Worm (Caenorhabditis elegans) whole organism, mixed stage, embryonic: ENCODE data around the gene abhd-12.

Experiments
- M03D4.4 ChIP-seq: sonication (generic microtip); optimal IDR thresholded peaks from 2 replicates; lab custom pipeline; 2017; ENCODE audit warnings: mild to moderate bottlenecking, missing genetic modification characterization, missing compliant biosample characterization
- bed-3 ChIP-seq: fragments of 200-800 bp; sonication (Bioruptor generic); optimal IDR thresholded peaks from 3 replicates; lab custom pipeline; 2018; ENCODE audit warnings: mild to moderate bottlenecking, missing genetic modification characterization, moderate library complexity, missing compliant biosample characterization
- blmp-1 ChIP-seq: fragments of 150-350 bp; optimal IDR thresholded peaks from 2 replicates; lab custom pipeline; 2014; ENCODE audit warnings: missing biosample characterization, missing genetic modification characterization
- ceh-39 ChIP-seq: fragments of 150-350 bp; optimal IDR thresholded peaks from 2 replicates; lab custom pipeline; 2014; ENCODE audit warnings: missing biosample characterization, missing genetic modification characterization
- ceh-43 ChIP-seq: fragments of 200-800 bp; sonication (Bioruptor generic); optimal IDR thresholded peaks from 2 replicates; lab custom pipeline; 2018; ENCODE audit warnings: mild to moderate bottlenecking, missing genetic modification characterization, moderate library complexity, missing compliant biosample characterization
- ceh-83 ChIP-seq: fragments of 200-800 bp; sonication (Bioruptor generic); optimal IDR thresholded peaks from 2 replicates; lab custom pipeline; 2018; ENCODE audit warnings: mild to moderate bottlenecking, missing genetic modification characterization, missing compliant biosample characterization
- ces-1 ChIP-seq: fragments of 150-350 bp; optimal IDR thresholded peaks from 2 replicates; lab custom pipeline; 2014; ENCODE audit warnings: missing biosample characterization, missing genetic modification reagents, missing genetic modification characterization
- cnd-1 ChIP-seq: fragments of 200-800 bp; sonication (Bioruptor generic); optimal IDR thresholded peaks from 2 replicates; lab custom pipeline; 2018; ENCODE audit warnings: mild to moderate bottlenecking, missing genetic modification characterization, missing compliant biosample characterization
- drap-1 ChIP-seq: fragments of 200-800 bp; sonication (Bioruptor generic); optimal IDR thresholded peaks from 3 replicates; lab custom pipeline; 2018; ENCODE audit warnings: mild to moderate bottlenecking, missing genetic modification characterization, missing compliant biosample characterization
- elt-1 ChIP-seq: sonication (generic microtip); optimal IDR thresholded peaks from 2 replicates; lab custom pipeline; 2017; ENCODE audit warnings: missing genetic modification characterization, mild to moderate bottlenecking, missing compliant biosample characterization, antibody characterized with exemption, moderate library complexity, borderline replicate concordance; ENCODE audit not compliant: insufficient read depth
- elt-3 ChIP-seq: fragments of 150-350 bp; optimal IDR thresholded peaks from 2 replicates; lab custom pipeline; 2014; ENCODE audit warnings: missing biosample characterization, missing genetic modification characterization
- flh-1 ChIP-seq: fragments of 200-800 bp; sonication (Bioruptor generic); optimal IDR thresholded peaks from 2 replicates; lab custom pipeline; 2018; ENCODE audit warnings: mild to moderate bottlenecking, missing genetic modification characterization, moderate library complexity, missing compliant biosample characterization
- ham-2 ChIP-seq: fragments of 200-800 bp; sonication (Bioruptor generic); optimal IDR thresholded peaks from 2 replicates; lab custom pipeline; 2018; ENCODE audit warnings: mild to moderate bottlenecking, missing genetic modification characterization, missing compliant biosample characterization
- lsy-2 ChIP-seq: fragments of 150-350 bp; optimal IDR thresholded peaks from 2 replicates; lab custom pipeline; 2014; ENCODE audit warnings: missing biosample characterization, missing genetic modification characterization
- mab-5 ChIP-seq: fragments of 150-350 bp; optimal IDR thresholded peaks from 2 replicates; lab custom pipeline; 2014; ENCODE audit warnings: missing biosample characterization, missing genetic modification characterization
- mep-1 ChIP-seq: fragments of 150-350 bp; optimal IDR thresholded peaks from 2 replicates; lab custom pipeline; 2017; ENCODE audit warnings: missing biosample characterization, missing genetic modification reagents, missing genetic modification characterization, inconsistent platforms
- mls-2 ChIP-seq: sonication (generic microtip); optimal IDR thresholded peaks from 2 replicates; lab custom pipeline; 2016; ENCODE audit warnings: mild to moderate bottlenecking, missing genetic modification characterization, moderate library complexity, missing compliant biosample characterization
- nhr-12 ChIP-seq: fragments of 150-350 bp; optimal IDR thresholded peaks from 2 replicates; lab custom pipeline; 2014; ENCODE audit warnings: missing biosample characterization, missing genetic modification characterization
- nhr-2 ChIP-seq: fragments of 150-350 bp; optimal IDR thresholded peaks from 2 replicates; lab custom pipeline; 2014; ENCODE audit warnings: missing biosample characterization, missing genetic modification characterization
- nhr-237 ChIP-seq: fragments of 150-350 bp; optimal IDR thresholded peaks from 2 replicates; lab custom pipeline; 2014; ENCODE audit warnings: missing biosample characterization, missing genetic modification characterization
- nhr-28 ChIP-seq: fragments of 150-350 bp; optimal IDR thresholded peaks from 2 replicates; lab custom pipeline; 2014; ENCODE audit warnings: missing biosample characterization, missing genetic modification characterization
- nhr-76 ChIP-seq: sonication (generic microtip); optimal IDR thresholded peaks from 2 replicates; lab custom pipeline; 2017; ENCODE audit warnings: missing biosample characterization, missing genetic modification characterization
- pha-4 ChIP-seq: fragments of 150-350 bp; optimal IDR thresholded peaks from 2 replicates; lab custom pipeline; 2018; ENCODE audit warnings: missing biosample characterization, missing genetic modification reagents, missing genetic modification characterization
- sem-2 ChIP-seq: fragments of 200-800 bp; sonication (Bioruptor generic); optimal IDR thresholded peaks from 2 replicates; lab custom pipeline; 2018; ENCODE audit warnings: mild to moderate bottlenecking, missing genetic modification characterization, missing compliant biosample characterization
- snpc-4 ChIP-seq: fragments of 150-350 bp; optimal IDR thresholded peaks from 2 replicates; lab custom pipeline; 2014; ENCODE audit warnings: missing biosample characterization, missing genetic modification characterization
- unc-39 ChIP-seq: fragments of 150-350 bp; optimal IDR thresholded peaks from 2 replicates; lab custom pipeline; 2014; ENCODE audit warnings: missing biosample characterization, missing genetic modification characterization
- unc-62 ChIP-seq: fragments of 150-350 bp; optimal IDR thresholded peaks from 2 replicates; lab custom pipeline; 2014; ENCODE audit warnings: missing biosample characterization, missing genetic modification reagents, missing genetic modification characterization
- zip-8 ChIP-seq: fragments of 150-350 bp; optimal IDR thresholded peaks from 2 replicates; lab custom pipeline; 2014; ENCODE audit warnings: missing biosample characterization, missing genetic modification characterization
- ztf-11 ChIP-seq: fragments of 150-350 bp; optimal IDR thresholded peaks from 2 replicates; lab custom pipeline; 2014; ENCODE audit warnings: missing biosample characterization, missing genetic modification characterization

Gene abhd-12

DNA sequence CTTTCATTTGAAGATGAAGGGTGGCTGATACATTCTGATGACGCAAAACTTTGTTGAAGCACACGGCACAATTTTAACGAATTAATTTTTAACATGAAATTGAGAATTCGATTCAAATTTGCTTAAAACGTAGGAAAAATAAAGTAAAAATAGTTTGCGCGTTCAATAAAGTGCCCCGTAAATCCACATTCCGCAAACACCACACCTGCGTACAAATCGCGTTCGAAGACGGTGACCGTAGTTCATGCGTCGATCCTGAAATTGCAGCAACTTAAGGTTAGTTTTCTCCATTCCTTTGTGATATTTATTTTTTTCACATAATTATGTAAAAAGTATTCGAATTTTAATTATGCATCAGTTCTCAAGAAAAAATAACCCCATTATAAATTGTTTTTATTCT, 41.1 kb downstream of the abhd-12 start, which contains the start of gene F43H9.3:
F43H9.3 (minus strand) TSS at position 189 of the 400 bp plus-strand sequence.
- no peak for TF ChIP-seq flh-1 (GFP tag; lab: Kevin White, UChicago)
- peak; percentile 85 for TF ChIP-seq lsy-2 (tag; lab: Kevin White, UChicago)
- no peak for TF ChIP-seq ztf-11 (tag; lab: Kevin White, UChicago)
- no peak for TF ChIP-seq ham-2 (GFP tag; lab: Kevin White, UChicago)

DNA sequence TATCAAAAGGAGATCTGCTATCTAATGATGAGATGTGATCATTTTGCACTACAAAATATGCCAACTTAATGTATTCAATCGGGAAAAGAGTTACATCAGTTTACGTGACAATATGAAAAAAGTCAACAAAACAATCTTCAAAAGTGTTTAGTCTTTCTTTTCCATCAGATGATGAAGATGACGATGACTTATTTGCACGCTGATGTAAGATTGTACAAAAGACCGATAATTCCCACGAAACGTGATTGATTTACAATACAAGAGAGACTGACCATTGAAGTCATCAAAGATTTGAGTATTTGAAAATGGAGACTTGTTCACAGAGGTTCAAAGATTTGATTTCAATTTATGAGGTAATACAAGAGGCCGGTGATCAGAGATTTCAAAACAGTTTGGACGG, 41.6 kb downstream of the abhd-12 start:
- no peak for TF ChIP-seq ztf-11 (tag; lab: Kevin White, UChicago)
- no peak for TF ChIP-seq unc-39 (tag; lab: Kevin White, UChicago)
- TF ChIP-seq drap-1 = no peak
- TF ChIP-seq nhr-2 (tag; lab: Kevin White, UChicago) = no peak

DNA sequence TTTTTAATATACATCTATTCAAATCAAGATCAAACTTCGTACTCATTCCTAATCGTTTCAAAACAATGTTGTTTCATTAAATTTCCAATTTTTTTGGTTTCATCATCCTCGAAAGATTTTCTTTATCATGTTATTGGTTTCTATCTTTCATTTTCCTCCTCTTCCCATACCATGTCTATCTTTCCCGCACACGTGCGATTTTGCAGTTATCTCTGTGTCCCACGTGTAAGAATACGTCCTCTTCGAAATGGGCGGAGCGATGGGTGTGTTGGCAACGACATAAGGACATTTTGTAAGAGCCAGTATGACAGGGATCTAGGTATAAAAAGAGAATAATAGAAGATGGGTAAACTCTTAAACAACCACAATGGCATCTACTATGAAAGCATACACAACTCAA, 42.7 kb downstream of the abhd-12 start, which contains the start of gene F43H9.4:
F43H9.4 (plus strand) TSS at position 366 of the 400 bp plus-strand sequence.
- TF ChIP-seq unc-39 (tag; lab: Kevin White, UChicago) (no peak), ceh-83 (GFP tag; lab: Kevin White, UChicago) (no peak), ceh-39 (no peak), nhr-2 (tag; lab: Kevin White, UChicago) (no peak), mab-5 (tag; lab: Kevin White, UChicago) (no peak), ceh-43 (GFP tag; lab: Kevin White, UChicago) (no peak), lsy-2 (tag; lab: Kevin White, UChicago) (no peak), elt-1 (tag; lab: Kevin White, UChicago) (no peak), blmp-1 (tag; lab: Kevin White, UChicago) (no peak), M03D4.4 (tag; lab: Kevin White, UChicago) (no peak), sem-2 (GFP tag; lab: Kevin White, UChicago) (no peak), drap-1 (no peak), zip-8 (tag; lab: Kevin White, UChicago) (no peak), cnd-1 (tag; lab: Kevin White, UChicago) (no peak), nhr-28 (tag; lab: Kevin White, UChicago) (no peak), mep-1 (no peak), elt-3 (tag; lab: Kevin White, UChicago) (no peak)
- TF ChIP-seq, all 35 proteins: peak for 0

DNA sequence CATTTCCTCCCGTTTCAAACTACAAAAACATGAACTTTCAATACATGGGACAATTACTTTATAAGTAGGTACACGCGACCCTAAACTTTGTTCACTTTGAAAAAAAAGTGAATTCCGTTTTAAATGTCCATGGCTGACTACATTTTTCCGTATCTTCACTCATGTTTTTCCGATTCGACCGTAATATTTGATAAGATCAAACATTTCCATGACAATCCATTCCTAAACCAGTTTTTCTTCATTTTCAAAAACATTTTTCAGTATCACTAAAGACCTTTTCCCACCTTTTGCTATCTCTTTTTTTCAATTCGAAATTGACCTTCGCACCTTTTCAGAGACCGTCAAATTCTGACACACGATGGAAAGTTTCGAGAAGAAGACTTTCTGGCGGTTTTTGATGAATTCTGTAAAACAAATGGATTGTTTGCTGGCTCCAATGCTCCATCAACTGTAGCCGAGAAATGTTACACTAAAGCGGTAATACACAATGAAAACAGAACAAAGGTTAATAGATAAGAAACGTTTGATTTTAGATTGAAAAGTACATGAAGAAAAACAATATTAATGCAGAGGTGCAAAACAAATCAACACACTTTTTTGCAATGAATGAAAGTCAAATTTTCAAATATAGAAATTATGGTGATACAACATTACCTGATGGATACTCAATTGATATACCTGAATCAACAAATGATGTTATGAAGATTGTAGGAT, 43.9 kb downstream of the abhd-12 start:
- TF ChIP-seq ceh-43 (GFP tag; lab: Kevin White, UChicago) (no peak), zip-8 (tag; lab: Kevin White, UChicago) (no peak), nhr-28 (tag; lab: Kevin White, UChicago) (no peak), mep-1 (no peak), sem-2 (GFP tag; lab: Kevin White, UChicago) (no peak), cnd-1 (tag; lab: Kevin White, UChicago) (no peak), mab-5 (tag; lab: Kevin White, UChicago) (no peak), M03D4.4 (tag; lab: Kevin White, UChicago) (no peak), pha-4 (tag; lab: Kevin White, UChicago) (no peak), ham-2 (GFP tag; lab: Kevin White, UChicago) (no peak), ces-1 (GFP tag; lab: Kevin White, UChicago) (no peak), snpc-4 (no peak), nhr-237 (tag; lab: Kevin White, UChicago) (no peak), unc-39 (tag; lab: Kevin White, UChicago) (no peak), lsy-2 (tag; lab: Kevin White, UChicago) (no peak), mls-2 (tag; lab: Kevin White, UChicago) (no peak), nhr-76 (tag; lab: Kevin White, UChicago) (no peak), unc-62 (GFP tag; lab: Kevin White, UChicago) (no peak), ceh-83 (GFP tag; lab: Kevin White, UChicago) (no peak)

DNA sequence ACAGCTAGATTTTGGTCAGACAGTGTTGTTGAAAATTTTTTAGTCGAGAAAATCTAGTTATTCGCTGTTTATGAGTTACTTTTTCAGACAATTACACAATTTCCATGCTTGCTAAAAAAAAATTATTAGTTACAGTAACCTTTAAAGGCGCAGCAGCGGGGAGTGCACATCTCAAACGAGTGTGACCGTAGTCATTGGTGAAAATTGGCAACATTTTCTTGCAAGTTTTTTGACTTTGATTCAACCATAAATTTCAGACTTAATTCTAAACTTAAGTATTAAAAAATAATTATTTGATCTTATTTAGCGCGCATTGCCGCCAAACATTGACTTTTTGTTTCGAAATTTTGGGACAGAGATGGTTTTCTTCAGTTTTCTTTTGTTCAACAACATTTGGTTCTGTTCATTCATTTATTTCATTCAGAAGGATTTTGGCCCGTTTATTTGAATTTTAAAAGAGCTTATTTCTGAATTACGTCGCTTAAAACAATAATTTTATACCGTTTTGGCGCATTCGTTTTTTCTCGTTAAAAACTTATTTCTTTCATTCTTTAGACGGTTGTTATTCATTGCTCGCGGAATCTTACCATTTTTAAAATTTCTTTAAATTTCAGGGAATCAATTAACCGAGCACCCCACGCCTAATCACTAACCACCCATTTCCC, 45.3 kb downstream of the abhd-12 start, which contains the start of gene oma-2:
oma-2 (plus strand) TSS at position 615 of the 665 bp plus-strand sequence.
- TF ChIP-seq pha-4 (tag; lab: Kevin White, UChicago) (no peak), nhr-237 (tag; lab: Kevin White, UChicago) (no peak), blmp-1 (tag; lab: Kevin White, UChicago) (no peak), sem-2 (GFP tag; lab: Kevin White, UChicago) (no peak), unc-39 (tag; lab: Kevin White, UChicago) (no peak), cnd-1 (tag; lab: Kevin White, UChicago) (no peak), bed-3 (GFP tag; lab: Kevin White, UChicago) (no peak), drap-1 (no peak), elt-1 (tag; lab: Kevin White, UChicago) (no peak), ces-1 (GFP tag; lab: Kevin White, UChicago) (no peak), nhr-12 (tag; lab: Kevin White, UChicago) (no peak)
